Worm (Caenorhabditis elegans) whole organism, L4 larva: ENCODE measurements around the gene T19C3.5.

Experiments
- F26F4.8 ChIP-seq: fragments of 200-800 bp; sonication (Bioruptor generic); conservative IDR thresholded peaks from 2 replicates; pipeline ENCODE4 v1.3.6; 2022; ENCODE audit warnings: missing genetic modification characterization, missing compliant biosample characterization
- F44E2.7 ChIP-seq: fragments of 200-800 bp; sonication (Bioruptor generic); IDR thresholded peaks from 2 replicates; pipeline ENCODE4 v2.1.2; 2022; ENCODE audit warnings: missing genetic modification characterization, missing compliant biosample characterization
- F49E8.2 ChIP-seq: sonication (generic microtip); optimal IDR thresholded peaks from 2 replicates; lab custom pipeline; 2016; ENCODE audit warnings: missing compliant biosample characterization, mild to moderate bottlenecking, missing genetic modification characterization, borderline replicate concordance
- T20F7.1 ChIP-seq: fragments of 200-800 bp; sonication (Bioruptor generic); optimal IDR thresholded peaks from 2 replicates; lab custom pipeline; 2018; ENCODE audit warnings: mild to moderate bottlenecking, missing genetic modification characterization, missing compliant biosample characterization
- Y75B8A.6 ChIP-seq: fragments of 200-800 bp; sonication (Bioruptor generic); IDR thresholded peaks from 2 replicates; pipeline ENCODE4 v1.3.6; 2022; ENCODE audit warnings: missing genetic modification reagents, missing genetic modification characterization, missing compliant biosample characterization
- ZK337.2 ChIP-seq: fragments of 200-800 bp; sonication (Bioruptor generic); IDR thresholded peaks from 2 replicates; pipeline ENCODE4 v1.3.6; 2022; ENCODE audit warnings: missing genetic modification reagents, missing genetic modification characterization, missing compliant biosample characterization
- ZK546.5 ChIP-seq, 2 experiments: sonication (generic microtip); optimal IDR thresholded peaks; 2 replicates each; lab custom pipeline; 2017; ENCODE audit warnings: missing biosample characterization in 2 of 2, missing genetic modification characterization in 2 of 2
- ama-1 ChIP-seq: fragments of 150-350 bp; optimal IDR thresholded peaks from 2 replicates; lab custom pipeline; 2014; ENCODE audit warnings: inconsistent platforms, mixed read lengths
- attf-4 ChIP-seq: sonication (generic microtip); optimal IDR thresholded peaks from 3 replicates; lab custom pipeline; 2017; ENCODE audit warnings: missing biosample characterization, missing genetic modification characterization
- ceh-28 ChIP-seq: fragments of 150-350 bp; optimal IDR thresholded peaks from 2 replicates; lab custom pipeline; 2014; ENCODE audit warnings: missing biosample characterization, missing genetic modification reagents, missing genetic modification characterization
- ceh-44 ChIP-seq: fragments of 200-800 bp; sonication (Bioruptor generic); IDR thresholded peaks from 2 replicates; pipeline ENCODE4 v1.3.6; 2022; ENCODE audit warnings: missing genetic modification reagents, missing genetic modification characterization, missing compliant biosample characterization
- ceh-62 ChIP-seq: sonication (generic microtip); optimal IDR thresholded peaks from 2 replicates; lab custom pipeline; 2017; ENCODE audit warnings: missing biosample characterization, missing genetic modification characterization
- daf-12 ChIP-seq: fragments of 150-350 bp; optimal IDR thresholded peaks from 2 replicates; lab custom pipeline; 2014; ENCODE audit warnings: missing biosample characterization, missing genetic modification reagents, missing genetic modification characterization
- daf-16 ChIP-seq, 3 experiments: sonication (generic microtip); optimal IDR thresholded peaks; 2 replicates each; lab custom pipeline; 2016 to 2017; ENCODE audit warnings: missing genetic modification characterization in 3 of 3, missing genetic modification reagents in 3 of 3, mild to moderate bottlenecking in 2 of 3, missing compliant biosample characterization in 2 of 3, missing biosample characterization in 1 of 3, moderate library complexity in 1 of 3
- daf-8 ChIP-seq: fragments of 200-800 bp; sonication (Bioruptor generic); IDR thresholded peaks from 2 replicates; pipeline ENCODE4 v1.3.6; 2022; ENCODE audit warnings: missing genetic modification characterization, missing compliant biosample characterization
- dmd-8 ChIP-seq: fragments of 200-800 bp; sonication (Bioruptor generic); IDR thresholded peaks from 2 replicates; pipeline ENCODE4 v1.3.6; 2022; ENCODE audit warnings: missing genetic modification characterization, missing compliant biosample characterization
- dmd-9 ChIP-seq: fragments of 200-800 bp; sonication (Bioruptor generic); IDR thresholded peaks from 2 replicates; pipeline ENCODE4 v1.3.6; 2022; ENCODE audit warnings: missing genetic modification reagents, missing genetic modification characterization, missing compliant biosample characterization
- egl-27 ChIP-seq: sonication (generic microtip); optimal IDR thresholded peaks from 3 replicates; lab custom pipeline; 2017; ENCODE audit warnings: missing biosample characterization, missing genetic modification reagents, missing genetic modification characterization
- gei-8 ChIP-seq: fragments of 200-800 bp; sonication (Bioruptor generic); optimal IDR thresholded peaks from 2 replicates; lab custom pipeline; 2018; ENCODE audit warnings: mild to moderate bottlenecking, missing genetic modification characterization, missing compliant biosample characterization
- hif-1 ChIP-seq, 2 experiments: sonication (generic microtip); optimal IDR thresholded peaks; 2 replicates each; lab custom pipeline; 2016 to 2017; ENCODE audit warnings: missing compliant biosample characterization in 2 of 2, missing genetic modification characterization in 2 of 2, missing genetic modification reagents in 2 of 2, missing genotype in 2 of 2, mild to moderate bottlenecking in 1 of 2
- hlh-11 ChIP-seq: fragments of 200-800 bp; sonication (Bioruptor generic); optimal IDR thresholded peaks from 2 replicates; lab custom pipeline; 2018; ENCODE audit warnings: mild to moderate bottlenecking, missing genetic modification characterization, missing compliant biosample characterization
- hlh-30 ChIP-seq: sonication (generic microtip); optimal IDR thresholded peaks from 2 replicates; lab custom pipeline; 2017; ENCODE audit warnings: antibody characterized with exemption, mild to moderate bottlenecking, missing genetic modification characterization, missing compliant biosample characterization; ENCODE audit not compliant: insufficient read depth
- hmg-1.1 ChIP-seq: fragments of 200-800 bp; sonication (Bioruptor generic); IDR thresholded peaks from 2 replicates; pipeline ENCODE4 v1.3.6; 2022; ENCODE audit warnings: missing genetic modification reagents, missing genetic modification characterization, missing compliant biosample characterization
- jun-1 ChIP-seq: fragments of 150-350 bp; optimal IDR thresholded peaks from 2 replicates; lab custom pipeline; 2014; ENCODE audit warnings: missing biosample characterization, missing genetic modification reagents, missing genetic modification characterization
- lim-7 ChIP-seq: fragments of 200-800 bp; sonication (Bioruptor generic); IDR thresholded peaks from 2 replicates; pipeline ENCODE4 v1.3.6; 2022; ENCODE audit warnings: missing genetic modification characterization, missing compliant biosample characterization
- lin-13 ChIP-seq: fragments of 150-350 bp; optimal IDR thresholded peaks from 2 replicates; lab custom pipeline; 2014; ENCODE audit warnings: missing biosample characterization, missing genetic modification reagents, missing genetic modification characterization
- lin-15B ChIP-seq: fragments of 150-350 bp; sonication (generic microtip); optimal IDR thresholded peaks from 3 replicates; lab custom pipeline; 2014; ENCODE audit warnings: missing biosample characterization, missing genetic modification characterization
- lin-38 ChIP-seq: fragments of 200-800 bp; sonication (Bioruptor generic); IDR thresholded peaks from 2 replicates; pipeline ENCODE4 v1.3.6; 2022; ENCODE audit warnings: missing genetic modification reagents, missing genetic modification characterization, missing compliant biosample characterization
- lin-39 ChIP-seq: fragments of 150-350 bp; optimal IDR thresholded peaks from 2 replicates; lab custom pipeline; 2014; ENCODE audit warnings: missing biosample characterization, missing genetic modification reagents, missing genetic modification characterization
- mdt-29 ChIP-seq: fragments of 200-800 bp; sonication (Bioruptor generic); IDR thresholded peaks from 2 replicates; pipeline ENCODE4 v1.3.6; 2022; ENCODE audit warnings: missing genetic modification reagents, missing genetic modification characterization, missing compliant biosample characterization
- mep-1 ChIP-seq: fragments of 150-350 bp; sonication (generic microtip); optimal IDR thresholded peaks from 3 replicates; lab custom pipeline; 2014; ENCODE audit warnings: missing biosample characterization, missing genetic modification characterization
- mxl-3 ChIP-seq: fragments of 200-800 bp; sonication (Bioruptor generic); optimal IDR thresholded peaks from 2 replicates; lab custom pipeline; 2018; ENCODE audit warnings: mild to moderate bottlenecking, missing genetic modification characterization, missing compliant biosample characterization
- nhr-237 ChIP-seq: sonication (generic microtip); optimal IDR thresholded peaks from 2 replicates; lab custom pipeline; 2017; ENCODE audit warnings: missing biosample characterization, missing genetic modification characterization
- nhr-25 ChIP-seq: sonication (generic microtip); optimal IDR thresholded peaks from 2 replicates; lab custom pipeline; 2017; ENCODE audit warnings: missing genetic modification characterization, mild to moderate bottlenecking, missing compliant biosample characterization, antibody characterized with exemption, moderate library complexity, borderline replicate concordance; ENCODE audit not compliant: insufficient read depth
- nhr-48 ChIP-seq: sonication (generic microtip); optimal IDR thresholded peaks from 2 replicates; lab custom pipeline; 2016; ENCODE audit warnings: mild to moderate bottlenecking, missing genetic modification characterization, missing compliant biosample characterization
- nhr-77 ChIP-seq: fragments of 150-350 bp; optimal IDR thresholded peaks from 2 replicates; lab custom pipeline; 2014; ENCODE audit warnings: missing biosample characterization, missing genetic modification characterization
- pha-4 ChIP-seq, 2 experiments: fragments of 150-350 bp in 1 of 2; fragments of 200-800 bp in 1 of 2; sonication (Bioruptor generic) in 1 of 2; IDR thresholded peaks in 1 of 2; optimal IDR thresholded peaks in 1 of 2; 2 replicates each; pipeline versions ENCODE4 v1.3.6 to Lab custom; 2014 to 2022; ENCODE audit warnings: missing genetic modification characterization in 2 of 2, missing genetic modification reagents in 2 of 2, missing biosample characterization in 1 of 2, missing compliant biosample characterization in 1 of 2
- pqm-1 ChIP-seq: sonication (generic microtip); optimal IDR thresholded peaks from 2 replicates; lab custom pipeline; 2017; ENCODE audit warnings: missing biosample characterization, missing genetic modification characterization
- rbr-2 ChIP-seq: sonication (generic microtip); optimal IDR thresholded peaks from 2 replicates; lab custom pipeline; 2016; ENCODE audit warnings: missing genotype, missing genetic modification characterization, missing compliant biosample characterization
- skn-1 ChIP-seq: fragments of 150-350 bp; optimal IDR thresholded peaks from 2 replicates; lab custom pipeline; 2014; ENCODE audit warnings: missing biosample characterization, missing genetic modification characterization
- snpc-1.2 ChIP-seq: fragments of 200-800 bp; sonication (Bioruptor generic); IDR thresholded peaks from 2 replicates; pipeline ENCODE4 v1.3.6; 2022; ENCODE audit warnings: missing genetic modification reagents, missing genetic modification characterization, missing compliant biosample characterization
- snpc-4 ChIP-seq: fragments of 150-350 bp; optimal IDR thresholded peaks from 2 replicates; lab custom pipeline; 2014; ENCODE audit warnings: missing biosample characterization, missing genetic modification characterization
- spr-1 ChIP-seq: sonication (generic microtip); optimal IDR thresholded peaks from 2 replicates; lab custom pipeline; 2016; ENCODE audit warnings: mild to moderate bottlenecking, missing genetic modification characterization, missing compliant biosample characterization
- tra-1 ChIP-seq: fragments of 200-800 bp; sonication (Bioruptor generic); IDR thresholded peaks from 2 replicates; pipeline ENCODE4 v1.3.6; 2022; ENCODE audit warnings: missing genetic modification reagents, missing genetic modification characterization, missing compliant biosample characterization
- unc-39 ChIP-seq: sonication (generic microtip); optimal IDR thresholded peaks from 2 replicates; lab custom pipeline; 2017; ENCODE audit warnings: missing biosample characterization, missing genetic modification characterization
- zfp-2 ChIP-seq: sonication (generic microtip); optimal IDR thresholded peaks from 2 replicates; lab custom pipeline; 2016; ENCODE audit warnings: mild to moderate bottlenecking, missing genetic modification characterization, missing compliant biosample characterization
- zfp-3 ChIP-seq: fragments of 200-800 bp; sonication (Bioruptor generic); conservative IDR thresholded peaks from 2 replicates; pipeline ENCODE4 v1.3.6; 2022; ENCODE audit warnings: missing genetic modification reagents, missing genetic modification characterization, missing compliant biosample characterization
- ztf-7 ChIP-seq: fragments of 150-350 bp; optimal IDR thresholded peaks from 2 replicates; lab custom pipeline; 2014; ENCODE audit warnings: missing biosample characterization, missing genetic modification characterization

The T19C3.5 gene

DNA sequence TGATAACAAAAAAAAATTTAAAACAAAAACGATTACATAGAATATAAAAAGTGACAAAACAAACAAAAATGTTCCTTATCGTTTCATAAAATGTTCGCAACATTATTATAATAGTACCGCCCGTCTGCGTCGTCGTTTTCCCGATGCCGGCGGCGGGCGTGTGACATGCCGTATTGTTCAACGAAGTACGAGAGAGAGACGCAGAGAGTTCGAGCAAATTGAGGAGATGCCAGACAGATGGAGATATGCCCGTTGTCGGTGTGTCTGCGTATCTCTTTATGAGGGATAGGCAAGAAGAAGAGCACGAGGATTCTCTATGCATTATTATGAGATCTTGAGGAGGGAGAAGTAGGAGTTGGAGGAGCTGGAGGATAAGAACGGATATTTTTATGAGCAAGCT, 4.0 kb downstream of the T19C3.5 start (continued):
- TF ChIP-seq ceh-44 (GFP tag; lab: Robert Waterston, UW) (no peak), gei-8 (peak; percentile 63), dmd-8 (GFP tag; lab: Robert Waterston, UW) (no peak), lim-7 (GFP tag; lab: Robert Waterston, UW) (no peak), hlh-30 (peak; percentile 98), ama-1 (no peak), lin-15B (no peak), ZK546.5 (tag; optimal IDR thresholded peaks at IDR 0.05; lab: Kevin White, UChicago) (no peak), F26F4.8 (no peak), daf-8 (no peak), dmd-9 (GFP tag; lab: Robert Waterston, UW) (0 out of 2 replicates have a peak, but pooled peaks have one; percentile 17), T20F7.1 (GFP tag; lab: Kevin White, UChicago) (no peak), tra-1 (GFP tag; lab: Robert Waterston, UW) (peak; percentile 77), mdt-29 (GFP tag; lab: Robert Waterston, UW) (no peak), jun-1 (tag; lab: Kevin White, UChicago) (peak; percentile 58), nhr-237 (tag; lab: Kevin White, UChicago) (no peak), pha-4 (GFP tag; IDR thresholded peaks at IDR 0.05; lab: Robert Waterston, UW) (peak; percentile 78), pha-4 (tag; optimal IDR thresholded peaks at IDR 0.05; lab: Kevin White, UChicago) (no peak), lin-38 (peak; percentile 65), mxl-3 (peak; percentile 98), nhr-25 (tag; lab: Kevin White, UChicago) (peak; percentile 36), zfp-3 (no peak), ztf-7 (tag; lab: Kevin White, UChicago) (no peak), nhr-77 (tag; lab: Kevin White, UChicago) (peak; percentile 97), mep-1 (tag; lab: Kevin White, UChicago) (peak; percentile 94), ZK337.2 (GFP tag; lab: Robert Waterston, UW) (no peak)
- TF ChIP-seq, all 104 proteins: peak for 47

DNA sequence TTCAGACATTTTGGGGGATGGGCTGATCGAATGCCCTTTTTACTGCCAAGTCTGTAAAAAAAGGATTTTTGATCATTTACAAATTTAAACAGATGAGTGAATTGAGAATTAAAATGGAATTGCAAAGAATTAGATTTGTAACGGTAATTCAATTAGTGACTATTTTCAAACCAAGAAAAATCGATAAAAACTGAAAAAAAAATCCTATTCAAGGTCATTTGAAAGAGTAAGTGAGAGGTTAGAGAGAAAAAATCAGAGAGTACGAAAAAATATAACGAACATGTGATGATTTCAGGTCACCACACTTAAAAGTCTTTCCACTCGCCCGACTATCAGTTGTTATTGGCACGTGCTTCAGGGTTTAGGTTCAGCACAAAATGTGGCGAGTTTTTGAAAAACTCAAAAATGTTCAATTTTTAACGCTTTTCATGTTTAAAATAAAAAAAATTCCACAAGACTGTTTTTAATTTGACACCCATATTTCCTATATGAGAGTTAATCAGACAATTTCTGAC, 7.5 kb downstream of the T19C3.5 start, which contains the start of gene T19C3.4:
TSS of gene T19C3.4 (minus strand) at position 51 of the 515 bp plus-strand sequence.
- TF ChIP-seq spr-1 (tag; lab: Kevin White, UChicago) (no peak), mxl-3 (peak; percentile 11), pqm-1 (no peak), attf-4 (no peak), hlh-11 (tag; lab: Kevin White, UChicago) (peak; percentile 56), ceh-28 (tag; lab: Kevin White, UChicago) (no peak), Y75B8A.6 (GFP tag; lab: Robert Waterston, UW) (no peak), ceh-44 (GFP tag; lab: Robert Waterston, UW) (no peak), daf-16 (GFP tag; optimal IDR thresholded peaks at IDR 0.05; lab: Kevin White, UChicago) (no peak), daf-16 (tag; optimal IDR thresholded peaks at IDR 0.05; lab: Kevin White, UChicago) (peak; percentile 39), ama-1 (no peak), snpc-1.2 (no peak), F44E2.7 (GFP tag; lab: Robert Waterston, UW) (no peak), lim-7 (GFP tag; lab: Robert Waterston, UW) (no peak), daf-12 (tag; lab: Kevin White, UChicago) (no peak), nhr-25 (tag; lab: Kevin White, UChicago) (no peak), snpc-4 (tag; lab: Kevin White, UChicago) (no peak), dmd-8 (GFP tag; lab: Robert Waterston, UW) (no peak), nhr-48 (tag; lab: Kevin White, UChicago) (no peak), hmg-1.1 (GFP tag; lab: Robert Waterston, UW) (no peak), lin-39 (tag; lab: Kevin White, UChicago) (no peak), mdt-29 (GFP tag; lab: Robert Waterston, UW) (peak; percentile 26; the same call in 1 of the 2 replicates), egl-27 (tag; lab: Kevin White, UChicago) (no peak), lin-38 (no peak), rbr-2 (tag; lab: Kevin White, UChicago) (no peak), lin-13 (no peak), F49E8.2 (tag; lab: Kevin White, UChicago) (no peak), zfp-2 (tag; lab: Kevin White, UChicago) (no peak), ceh-62 (tag; lab: Kevin White, UChicago) (no peak), unc-39 (tag; lab: Kevin White, UChicago) (no peak), ZK546.5 (tag; optimal IDR thresholded peaks at IDR 0.05; lab: Kevin White, UChicago) (no peak), hif-1 (tag; optimal IDR thresholded peaks at IDR 0.05; lab: Kevin White, UChicago) (no peak), skn-1 (tag; lab: Kevin White, UChicago) (no peak), hlh-30 (peak; percentile 87)
